Fruit fly (Drosophila melanogaster): ENCODE measurements around the gene CG15169.

Gene CG15169

dm6 chr2L:19023972-19024743, 33.3 kb downstream of the CG15169 start (continued):
- TF ChIP-seq Dll (GFP tag; IDR thresholded peaks at IDR 0.05; ENCODE audit: partially characterized antibody) = no peak
- peak; percentile 86 for TF ChIP-seq Hand (GFP tag; optimal IDR thresholded peaks at IDR 0.05)
- TF ChIP-seq zf30C (GFP tag; optimal IDR thresholded peaks at IDR 0.05) = peak; percentile 51
- TF ChIP-seq YL-1 (GFP tag; optimal IDR thresholded peaks at IDR 0.05) = peak; percentile 5
- no peak for TF ChIP-seq tna (GFP tag; IDR thresholded peaks at IDR 0.05; ENCODE audit: partially characterized antibody)
- no peak for TF ChIP-seq gsb-n (tag; optimal IDR thresholded peaks at IDR 0.05)
- peak; percentile 88 for TF ChIP-seq Hmr (GFP tag; optimal IDR thresholded peaks at IDR 0.05)
- peak; percentile 47 for TF ChIP-seq fd3F (GFP tag; optimal IDR thresholded peaks at IDR 0.05)
- peak; percentile 17 for TF ChIP-seq pum (GFP tag; optimal IDR thresholded peaks at IDR 0.05)
- TF ChIP-seq eve (GFP tag; optimal IDR thresholded peaks at IDR 0.05) = no peak
- TF ChIP-seq bcd (GFP tag; optimal IDR thresholded peaks at IDR 0.05) = peak; percentile 66
- no peak for TF ChIP-seq prd (optimal IDR thresholded peaks at IDR 0.05)
- peak; percentile 46; the same call in 2 of the 3 replicates for TF ChIP-seq prd (GFP tag; IDR thresholded peaks at IDR 0.05)
- peak; percentile 82 for TF ChIP-seq CG7839 (tag; optimal IDR thresholded peaks at IDR 0.05)
- peak; percentile 31; the same call in 1 of the 2 replicates for TF ChIP-seq CG32532 (GFP tag; IDR thresholded peaks at IDR 0.05)
- TF ChIP-seq CG6689 (GFP tag; IDR thresholded peaks at IDR 0.05) = peak; percentile 73
- TF ChIP-seq CG12391 (tag; optimal IDR thresholded peaks at IDR 0.05) = peak; percentile 72
- 0 out of 2 replicates have a peak, but pooled peaks have one; percentile 9 for TF ChIP-seq CG3847 (GFP tag; IDR thresholded peaks at IDR 0.05)
- 0 out of 4 replicates have a peak, but pooled peaks have one; percentile 25 for TF ChIP-seq Gug (GFP tag; IDR thresholded peaks at IDR 0.05)
- peak; percentile 49; the same call in 1 of the 2 replicates for TF ChIP-seq esg (GFP tag; conservative IDR thresholded peaks at IDR 0.05)
- TF ChIP-seq Hsf (GFP tag; optimal IDR thresholded peaks at IDR 0.05) = peak; percentile 45
- TF ChIP-seq D19B (GFP tag; optimal IDR thresholded peaks at IDR 0.05) = peak; percentile 38
- TF ChIP-seq org-1 (GFP tag; optimal IDR thresholded peaks at IDR 0.05) = peak; percentile 74
- TF ChIP-seq Dek (tag; optimal IDR thresholded peaks at IDR 0.05) = peak; percentile 74
- TF ChIP-seq en (GFP tag; optimal IDR thresholded peaks at IDR 0.05) = no peak
- peak; percentile 88 for TF ChIP-seq sens (GFP tag)
- peak; percentile 84 for TF ChIP-seq grau (tag; optimal IDR thresholded peaks at IDR 0.05)
- TF ChIP-seq CG8944 (GFP tag; optimal IDR thresholded peaks at IDR 0.05) = no peak
- 0 out of 2 replicates have a peak, but pooled peaks have one; percentile 46 for TF ChIP-seq HLH3B (GFP tag; IDR thresholded peaks at IDR 0.05)
- TF ChIP-seq CG8281 (tag; optimal IDR thresholded peaks at IDR 0.05) = peak; percentile 19
- 0 out of 2 replicates have a peak, but pooled peaks have one; percentile 11 for TF ChIP-seq toy (GFP tag; IDR thresholded peaks at IDR 0.05)
- peak; percentile 10 for TF ChIP-seq CG7987 (GFP tag; optimal IDR thresholded peaks at IDR 0.05)
- no peak for TF ChIP-seq CG13123 (GFP tag; optimal IDR thresholded peaks at IDR 0.05)
- peak; percentile 69 for TF ChIP-seq Xbp1 (GFP tag; optimal IDR thresholded peaks at IDR 0.05)
- peak in 1 of 2 experiments; percentile 5 for TF ChIP-seq insv (GFP tag; optimal IDR thresholded peaks at IDR 0.05)
- TF ChIP-seq unpg (GFP tag; optimal IDR thresholded peaks at IDR 0.05) = peak; percentile 66
- peak; percentile 70 for TF ChIP-seq CG9727 (GFP tag; optimal IDR thresholded peaks at IDR 0.05)
- TF ChIP-seq Neu2 (GFP tag; optimal IDR thresholded peaks at IDR 0.05; ENCODE audit: borderline replicate concordance) = no peak
- TF ChIP-seq HHEX (GFP tag; optimal IDR thresholded peaks at IDR 0.05) = peak; percentile 78
- TF ChIP-seq cwo (GFP tag; optimal IDR thresholded peaks at IDR 0.05) = peak; percentile 73
- no peak for TF ChIP-seq btn (GFP tag; optimal IDR thresholded peaks at IDR 0.05)
- TF ChIP-seq Xrp1 (GFP tag; IDR thresholded peaks at IDR 0.05) = peak; percentile 23; the same call in 1 of the 2 replicates
- TF ChIP-seq slbo (GFP tag; IDR thresholded peaks at IDR 0.05) = peak; percentile 67
- TF ChIP-seq lilli (GFP tag; optimal IDR thresholded peaks at IDR 0.05) = peak; percentile 50
- no peak for TF ChIP-seq bigmax (GFP tag; optimal IDR thresholded peaks at IDR 0.05)
- TF ChIP-seq tin (GFP tag; optimal IDR thresholded peaks at IDR 0.05) = peak; percentile 33
- peak; percentile 94 for TF ChIP-seq CG7556 (GFP tag; optimal IDR thresholded peaks at IDR 0.05)
- peak; percentile 18 for TF ChIP-seq trem (tag; optimal IDR thresholded peaks at IDR 0.05)
- no peak for TF ChIP-seq yki (optimal IDR thresholded peaks at IDR 0.05)

Data from whole organism, embryonic.